Fruit fly (Drosophila melanogaster): ENCODE measurements around the gene AkhR.
A peak's percentile ranks its signal among the peaks of the same experiment; 100 is the strongest.

Gene AkhR

dm6 chr2L:6708997-6709662 lies 6.9 kb downstream of the AkhR start, which contains the start of gene Tsp (continued):
- TF ChIP-seq onecut (GFP tag; IDR thresholded peaks at IDR 0.05): no peak
- peak; percentile 86 for TF ChIP-seq sr (GFP tag; IDR thresholded peaks at IDR 0.05)
- no peak for TF ChIP-seq Scr (GFP tag; IDR thresholded peaks at IDR 0.05; ENCODE audit: partially characterized antibody)
- peak; percentile 8; the same call in 1 of the 2 replicates for TF ChIP-seq seq (GFP tag; IDR thresholded peaks at IDR 0.05)
- peak; percentile 26 for TF ChIP-seq gem (tag; optimal IDR thresholded peaks at IDR 0.05)
- TF ChIP-seq Dad (GFP tag; optimal IDR thresholded peaks at IDR 0.05): no peak
- no peak for TF ChIP-seq crc (GFP tag; optimal IDR thresholded peaks at IDR 0.05)
- TF ChIP-seq CG32532 (GFP tag; IDR thresholded peaks at IDR 0.05): peak; percentile 20; the same call in 1 of the 2 replicates
- no peak for TF ChIP-seq CG2875 (GFP tag; optimal IDR thresholded peaks at IDR 0.05)
- TF ChIP-seq lab (GFP tag; optimal IDR thresholded peaks at IDR 0.05): peak; percentile 14
- no peak for TF ChIP-seq CG9609 (GFP tag; optimal IDR thresholded peaks at IDR 0.05)
- TF ChIP-seq CG13894 (tag; optimal IDR thresholded peaks at IDR 0.05): peak; percentile 13
- no peak for TF ChIP-seq PHDP (tag; optimal IDR thresholded peaks at IDR 0.05)
- TF ChIP-seq CG12769 (tag; optimal IDR thresholded peaks at IDR 0.05): peak; percentile 82
- peak; percentile 67 for TF ChIP-seq sens (GFP tag)
- no peak for TF ChIP-seq CG8765 (GFP tag; IDR thresholded peaks at IDR 0.05)
- TF ChIP-seq chinmo (GFP tag; IDR thresholded peaks at IDR 0.05; ENCODE audit: partially characterized antibody): peak; percentile 96; the same call in 3 of the 4 replicates
- TF ChIP-seq pros (GFP tag; optimal IDR thresholded peaks at IDR 0.05): peak; percentile 31
- TF ChIP-seq cas (GFP tag; IDR thresholded peaks at IDR 0.05): no peak
- TF ChIP-seq D19B (GFP tag; optimal IDR thresholded peaks at IDR 0.05): no peak
- TF ChIP-seq CG9437 (GFP tag; optimal IDR thresholded peaks at IDR 0.05): no peak
- TF ChIP-seq gfzf (GFP tag; optimal IDR thresholded peaks at IDR 0.05): peak; percentile 32
- peak; percentile 8 for TF ChIP-seq CG2678 (tag; optimal IDR thresholded peaks at IDR 0.05)
- TF ChIP-seq Deaf1 (tag; optimal IDR thresholded peaks at IDR 0.05): peak; percentile 4
- TF ChIP-seq ranshi (GFP tag; IDR thresholded peaks at IDR 0.05): no peak
- no peak for TF ChIP-seq CG6813 (GFP tag; optimal IDR thresholded peaks at IDR 0.05)
- TF ChIP-seq mirr (GFP tag; optimal IDR thresholded peaks at IDR 0.05): peak; percentile 0
- TF ChIP-seq Dip2 (GFP tag; IDR thresholded peaks at IDR 0.05): no peak
- no peak for TF ChIP-seq HHEX (GFP tag; optimal IDR thresholded peaks at IDR 0.05)
- no peak for TF ChIP-seq wor (GFP tag; IDR thresholded peaks at IDR 0.05)
- peak; percentile 5 for TF ChIP-seq Sox100B (GFP tag; optimal IDR thresholded peaks at IDR 0.05)
- TF ChIP-seq otp (GFP tag; IDR thresholded peaks at IDR 0.05): 0 out of 3 replicates have a peak, but pooled peaks have one; percentile 4
- TF ChIP-seq bbx (GFP tag; IDR thresholded peaks at IDR 0.05; ENCODE audit: partially characterized antibody): no peak
- no peak for TF ChIP-seq CG17361 (GFP tag; IDR thresholded peaks at IDR 0.05)
- TF ChIP-seq Kr (GFP tag; optimal IDR thresholded peaks at IDR 0.05): no peak
- 0 out of 2 replicates have a peak, but pooled peaks have one; percentile 10 for TF ChIP-seq CG31441 (GFP tag; IDR thresholded peaks at IDR 0.05)
- peak; percentile 30 for TF ChIP-seq Ets65A (GFP tag)
- TF ChIP-seq unpg (GFP tag; optimal IDR thresholded peaks at IDR 0.05): peak; percentile 0
- TF ChIP-seq sisA (GFP tag; IDR thresholded peaks at IDR 0.05): no peak
- TF ChIP-seq CG8290 (GFP tag; optimal IDR thresholded peaks at IDR 0.05): peak; percentile 5
- TF ChIP-seq CG8290 (tag; optimal IDR thresholded peaks at IDR 0.05): no peak
- TF ChIP-seq CG34422 (GFP tag; IDR thresholded peaks at IDR 0.05): peak; percentile 48; the same call in 1 of the 3 replicates
- peak; percentile 59 for TF ChIP-seq CG5180 (GFP tag; optimal IDR thresholded peaks at IDR 0.05)
- peak; percentile 9 for TF ChIP-seq sug (tag; optimal IDR thresholded peaks at IDR 0.05)
- TF ChIP-seq Rx (GFP tag; IDR thresholded peaks at IDR 0.05): no peak
- TF ChIP-seq ro (GFP tag; IDR thresholded peaks at IDR 0.05): no peak
- TF ChIP-seq stwl (tag; optimal IDR thresholded peaks at IDR 0.05): peak; percentile 77
- peak; percentile 16 for TF ChIP-seq oc (tag; optimal IDR thresholded peaks at IDR 0.05)
- TF ChIP-seq zfh2 (GFP tag; optimal IDR thresholded peaks at IDR 0.05): no peak
- peak; percentile 10 for TF ChIP-seq CG12391 (tag; optimal IDR thresholded peaks at IDR 0.05)

Measured in whole organism, embryonic.